Worm (Caenorhabditis elegans): ENCODE results near the gene osm-11.

ce11 chrX:17401264-17401663 is 20.1 kb downstream of the osm-11 start, which contains the start of gene F11C7.6:
- TF ChIP-seq ama-1 (optimal IDR thresholded peaks at IDR 0.05), result no peak
- no peak for TF ChIP-seq tra-4 (tag; optimal IDR thresholded peaks at IDR 0.05)
- no peak for TF ChIP-seq hmg-4 (GFP tag; optimal IDR thresholded peaks at IDR 0.05)
- no peak for TF ChIP-seq F13C5.2 (tag; optimal IDR thresholded peaks at IDR 0.05)
